Fruit fly (Drosophila melanogaster): Measurements from ENCODE around the gene CG13995.

DNA sequence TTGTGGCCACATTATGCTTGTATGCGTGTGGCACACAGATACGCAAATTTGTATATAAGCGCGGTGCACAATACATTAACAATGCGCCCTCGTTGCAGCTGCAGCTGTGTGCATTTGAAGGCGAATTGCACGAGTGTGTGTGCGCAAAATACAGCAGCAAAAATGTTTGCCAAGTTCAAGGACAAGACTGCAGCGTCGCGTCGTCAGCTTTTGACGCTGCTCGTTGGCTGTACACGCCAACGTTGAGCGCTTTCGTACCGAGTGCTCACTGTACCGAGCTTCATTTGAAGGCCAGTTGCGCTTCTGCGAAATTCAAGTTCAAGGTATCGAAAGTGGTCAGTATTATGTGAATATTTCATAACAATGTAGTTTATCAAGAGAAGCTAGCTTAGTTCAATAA lies 32.7 kb downstream of the CG13995 start:
- TF ChIP-seq psq (optimal IDR thresholded peaks at IDR 0.05) (no peak), Myc (optimal IDR thresholded peaks at IDR 0.05) (no peak), insv (optimal IDR thresholded peaks at IDR 0.05) (no peak)

Measured in Kc167 (cell line).